Fruit fly (Drosophila melanogaster) S2 (cell line): ENCODE data around the gene Spc25.
A peak's percentile ranks its signal among the peaks of the same experiment; 100 is the strongest.

Source experiments
- CG8478 ChIP-seq: fragments of >200 bp; optimal IDR thresholded peaks from 2 replicates; lab custom pipeline; 2018
- CTCF ChIP-seq, 2 experiments: fragments of >200 bp; optimal IDR thresholded peaks; 2 replicates each; lab custom pipeline; 2018

The Spc25 gene

DNA sequence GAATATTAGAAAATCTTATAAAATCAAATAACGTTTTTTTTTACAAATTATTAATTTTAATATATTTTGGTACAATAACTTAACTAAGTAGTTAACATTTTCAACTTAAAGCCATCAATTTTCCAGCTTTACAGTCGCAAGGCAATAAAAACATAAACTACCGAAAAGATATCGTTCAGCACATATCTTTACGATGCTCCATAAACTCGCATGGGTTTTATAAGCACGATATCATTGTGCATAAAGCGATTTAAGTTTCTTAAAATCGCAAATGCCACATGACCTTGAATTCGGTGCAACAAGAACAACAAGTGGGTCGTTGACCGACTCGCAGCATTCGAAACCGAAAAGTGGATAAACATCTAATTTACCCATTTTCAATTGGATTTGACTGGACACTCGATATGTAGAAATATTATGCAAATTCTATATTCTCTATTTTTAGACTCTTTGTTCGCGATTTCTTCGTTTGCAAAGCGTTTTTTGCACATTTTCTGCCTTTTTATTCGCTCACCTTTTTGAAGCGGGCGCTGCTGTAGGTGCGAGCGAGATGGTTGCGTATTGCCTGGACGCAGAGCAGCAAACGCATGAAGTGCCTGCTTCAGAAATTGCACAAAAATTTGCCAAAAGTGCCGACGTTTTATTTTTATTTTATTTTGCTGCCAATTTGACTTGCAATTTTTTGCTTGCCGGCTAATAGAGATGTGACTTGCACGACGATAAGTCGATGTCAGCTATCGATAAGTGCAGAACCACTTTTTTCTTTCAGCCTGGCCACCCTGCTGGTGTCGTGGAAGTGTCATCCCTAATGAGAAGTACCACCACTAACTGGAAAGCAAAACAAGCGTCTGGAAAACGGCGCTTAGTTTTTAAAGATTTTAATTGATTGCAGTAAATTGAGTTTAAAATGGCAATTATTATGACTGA lies at the start of gene Spc25:
Spc25 (plus strand) TSS at position 817 of the 927 bp plus-strand sequence.
- peak; percentile 0 to 17 for TF ChIP-seq CTCF (optimal IDR thresholded peaks at IDR 0.05; lab: Kevin White, UChicago)
- no peak for TF ChIP-seq CG8478 (lab: Kevin White, UChicago)

DNA sequence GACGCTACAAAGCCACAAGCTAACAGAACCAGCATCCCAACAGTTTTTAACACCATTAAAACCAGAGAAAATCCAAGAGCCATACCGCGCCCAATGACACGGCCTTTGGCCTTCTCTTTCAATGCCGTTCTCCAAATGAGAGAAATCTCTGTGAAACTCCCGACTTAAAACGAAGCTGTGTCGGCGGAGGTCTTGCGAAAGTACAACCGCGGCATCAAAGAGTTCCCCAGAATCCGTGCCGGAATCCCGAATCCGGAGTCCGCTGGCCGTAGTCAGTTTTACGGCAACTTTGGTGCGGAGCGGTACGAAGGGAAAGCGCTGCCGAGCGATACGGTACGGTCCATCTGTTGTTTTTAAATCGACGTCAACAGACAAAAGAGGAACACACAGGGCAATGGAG lies 45.7 kb upstream of the Spc25 start, which contains the start of gene beat-Vb:
beat-Vb (plus strand) TSS at position 246 of the 400 bp plus-strand sequence.
- TF ChIP-seq CTCF (optimal IDR thresholded peaks at IDR 0.05; lab: Kevin White, UChicago) = no peak

DNA sequence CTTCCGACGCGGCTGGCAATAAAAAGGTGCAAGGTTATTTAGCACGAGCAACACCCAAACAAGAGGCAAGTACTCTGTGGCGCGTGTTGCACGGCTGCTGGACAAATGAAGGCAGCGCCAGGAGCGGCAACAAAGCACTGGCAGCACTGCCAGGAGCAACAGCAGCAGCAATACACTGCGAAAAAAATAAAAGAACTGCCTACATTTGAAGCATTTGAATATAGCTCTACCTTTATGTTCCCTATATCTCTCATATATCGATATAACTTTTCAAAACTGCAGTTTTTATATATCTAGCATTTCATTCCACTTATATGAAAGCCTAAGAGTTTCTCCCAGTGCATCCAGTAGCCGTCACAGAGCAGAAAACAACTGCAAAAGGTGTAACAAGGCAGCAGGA lies 4.2 kb upstream of the Spc25 start:
- TF ChIP-seq CTCF (optimal IDR thresholded peaks at IDR 0.05; lab: Kevin White, UChicago) = no peak
- no peak for TF ChIP-seq CG8478 (lab: Kevin White, UChicago)

DNA sequence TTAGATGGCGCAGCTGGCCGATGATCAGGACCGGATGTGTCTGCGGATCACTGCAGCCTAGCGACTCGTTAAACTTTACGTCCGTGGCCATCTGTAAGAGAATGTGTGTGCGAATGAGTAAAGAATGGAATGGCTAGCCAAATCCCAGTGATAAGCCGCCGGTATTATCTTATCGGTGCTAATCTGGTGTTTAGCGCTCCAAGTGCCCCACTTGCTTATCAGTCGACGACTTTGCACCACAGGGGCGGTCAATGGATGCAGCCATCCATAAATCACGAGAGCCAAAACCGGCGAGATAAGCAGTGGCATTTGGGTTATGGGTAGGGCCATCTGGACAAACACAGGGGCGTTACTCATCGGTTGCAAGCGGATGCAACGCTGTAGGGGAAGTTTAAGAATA lies 1.3 kb upstream of the Spc25 start:
- no peak for TF ChIP-seq CG8478 (lab: Kevin White, UChicago)
- TF ChIP-seq CTCF (optimal IDR thresholded peaks at IDR 0.05; lab: Kevin White, UChicago) = no peak

DNA sequence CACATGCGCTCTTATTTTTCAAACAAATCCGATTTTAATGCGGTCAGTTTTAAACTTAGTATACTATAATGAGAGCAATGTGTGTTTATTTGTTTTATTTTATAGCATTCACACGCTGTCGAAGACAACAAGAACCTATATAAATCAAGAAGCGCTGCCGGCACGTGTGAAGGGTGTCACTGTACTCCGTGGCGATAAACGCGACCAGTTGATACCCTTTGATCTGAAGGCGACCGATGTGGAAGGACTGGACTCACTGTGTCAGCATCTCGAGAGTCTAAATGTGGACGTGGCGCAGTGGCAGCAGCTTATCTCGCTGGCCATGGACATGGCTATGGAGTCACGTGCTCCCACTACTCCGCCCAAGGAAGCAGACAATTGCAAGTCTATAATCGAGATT lies 1.1 kb downstream of the Spc25 start:
- TF ChIP-seq CTCF (optimal IDR thresholded peaks at IDR 0.05; lab: Kevin White, UChicago) = no peak
- no peak for TF ChIP-seq CG8478 (lab: Kevin White, UChicago)

DNA sequence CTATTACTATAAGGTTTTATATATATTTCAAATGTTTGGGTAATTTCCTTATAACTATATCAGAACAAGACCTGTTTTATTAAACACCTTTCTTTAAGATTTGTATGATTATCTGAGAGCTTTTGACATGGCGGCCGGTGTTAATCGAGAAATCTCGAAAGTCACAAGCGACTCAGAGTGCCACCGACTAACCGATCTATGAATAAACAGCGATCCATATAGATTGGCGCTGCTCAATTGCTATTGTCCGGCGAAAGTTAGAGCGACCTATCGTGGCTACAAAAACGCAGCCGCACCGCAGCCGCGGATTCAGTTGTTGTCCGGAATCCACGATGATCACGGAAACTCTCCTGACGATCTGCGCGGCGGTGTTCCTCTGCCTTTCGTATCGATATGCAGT lies 1.9 kb downstream of the Spc25 start, which contains the start of gene Cyp304a1:
Cyp304a1 (plus strand) TSS at position 301 of the 400 bp plus-strand sequence.
- TF ChIP-seq CTCF (optimal IDR thresholded peaks at IDR 0.05; lab: Kevin White, UChicago) (no peak), CG8478 (lab: Kevin White, UChicago) (no peak)

DNA sequence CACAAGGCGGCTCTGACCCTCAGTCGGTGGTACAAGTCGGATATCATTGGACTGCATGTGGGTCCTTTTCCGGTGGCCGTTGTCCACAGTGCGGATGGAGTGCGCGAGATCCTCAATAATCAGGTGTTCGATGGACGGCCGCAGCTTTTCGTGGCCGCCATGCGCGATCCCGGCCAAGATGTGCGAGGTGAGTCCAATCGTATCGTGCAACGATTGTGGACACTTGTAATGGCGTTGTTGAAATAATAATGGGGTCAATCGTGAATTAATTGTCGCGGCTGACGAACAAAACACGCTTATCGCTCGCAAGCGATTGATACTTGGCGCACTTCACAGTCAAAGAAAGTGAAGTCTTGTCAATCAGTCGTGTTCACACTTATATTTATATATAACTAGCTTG lies 2.5 kb downstream of the Spc25 start:
- TF ChIP-seq CG8478 (lab: Kevin White, UChicago) (no peak), CTCF (optimal IDR thresholded peaks at IDR 0.05; lab: Kevin White, UChicago) (no peak)

DNA sequence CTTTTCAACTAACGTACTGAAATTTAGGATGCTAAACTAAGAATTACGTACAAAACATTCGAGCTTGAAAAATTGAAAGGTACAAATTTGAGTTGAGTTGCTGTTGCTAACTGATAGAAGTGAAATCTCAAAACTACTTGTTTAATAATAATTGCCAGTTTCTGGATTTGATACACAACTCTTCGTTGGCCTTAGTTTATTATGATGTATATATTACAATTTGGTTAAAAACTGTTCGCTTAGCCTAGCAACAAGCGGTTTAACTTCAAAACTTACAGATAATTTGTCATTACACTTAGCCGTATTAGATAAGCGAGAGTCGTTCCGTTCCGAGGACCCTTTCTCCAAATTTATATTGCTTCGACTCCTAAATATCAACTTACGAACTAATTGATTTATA lies 6.1 kb downstream of the Spc25 start, which contains the start of the genes CG14384 and grsm:
CG14384 (minus strand) TSS at position 101 of the 400 bp plus-strand sequence.
grsm (minus strand) TSS at position 101 of the 400 bp plus-strand sequence.
- TF ChIP-seq CTCF (optimal IDR thresholded peaks at IDR 0.05; lab: Kevin White, UChicago) (no peak), CG8478 (lab: Kevin White, UChicago) (no peak)

DNA sequence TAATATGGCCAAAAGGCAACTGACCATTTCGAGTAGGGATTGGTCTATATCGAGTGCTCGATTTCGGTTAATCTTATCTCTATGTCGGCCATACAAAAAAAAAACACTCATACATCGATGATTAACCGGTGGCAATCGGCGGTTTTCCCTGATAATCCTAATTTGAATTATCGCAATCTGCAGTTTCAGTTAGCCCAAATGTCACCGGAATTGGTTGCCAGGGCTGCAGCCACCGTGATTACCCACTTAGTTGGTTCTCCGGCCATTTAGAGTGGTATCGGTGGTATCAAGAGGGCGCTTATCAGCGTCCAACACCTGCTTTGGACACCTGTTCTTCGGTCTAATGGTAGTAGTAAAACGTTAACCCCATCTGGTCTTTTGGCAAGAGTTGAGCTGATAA lies 10.6 kb downstream of the Spc25 start:
- no peak for TF ChIP-seq CG8478 (lab: Kevin White, UChicago)
- TF ChIP-seq CTCF (optimal IDR thresholded peaks at IDR 0.05; lab: Kevin White, UChicago) = no peak

DNA sequence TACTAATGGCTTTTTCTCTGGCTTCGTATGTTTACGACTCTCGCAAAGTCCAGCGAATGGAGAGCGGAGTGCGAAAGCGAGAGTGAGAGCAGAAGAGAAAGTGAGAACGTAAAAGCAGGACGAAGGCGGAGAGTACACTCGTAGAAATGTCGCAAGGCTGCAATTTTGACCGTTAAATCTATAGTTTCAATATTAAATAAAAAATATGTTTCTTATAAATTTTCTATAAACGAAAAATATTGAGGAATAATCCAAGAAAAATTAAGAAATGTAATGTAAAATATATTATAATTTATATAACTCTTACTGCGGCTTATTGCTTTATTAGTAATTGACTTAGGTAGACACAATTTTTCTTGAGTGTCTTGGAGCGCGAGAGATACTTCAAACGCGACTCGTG lies 12.9 kb downstream of the Spc25 start:
- TF ChIP-seq CG8478 (lab: Kevin White, UChicago) (no peak), CTCF (optimal IDR thresholded peaks at IDR 0.05; lab: Kevin White, UChicago) (no peak)

DNA sequence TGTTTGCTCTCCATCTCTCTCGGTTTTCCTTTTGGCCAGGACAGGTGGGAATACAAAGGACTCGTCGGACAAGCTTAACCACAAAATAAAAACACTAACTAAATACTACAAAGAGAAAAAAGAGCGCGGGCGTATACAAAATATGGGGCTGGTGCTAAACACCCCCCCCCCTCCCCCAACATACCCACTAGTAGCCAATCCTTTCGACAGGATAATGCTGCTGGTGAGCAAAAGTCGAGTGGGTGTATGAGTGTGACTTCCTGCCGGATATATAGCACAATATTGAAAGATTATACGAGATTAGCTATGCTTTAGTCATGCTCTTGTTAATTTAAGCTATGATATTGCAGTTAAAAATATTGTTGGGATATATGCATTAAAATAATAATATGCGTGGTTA lies 13.7 kb downstream of the Spc25 start:
- no peak for TF ChIP-seq CG8478 (lab: Kevin White, UChicago)
- no peak for TF ChIP-seq CTCF (optimal IDR thresholded peaks at IDR 0.05; lab: Kevin White, UChicago)

DNA sequence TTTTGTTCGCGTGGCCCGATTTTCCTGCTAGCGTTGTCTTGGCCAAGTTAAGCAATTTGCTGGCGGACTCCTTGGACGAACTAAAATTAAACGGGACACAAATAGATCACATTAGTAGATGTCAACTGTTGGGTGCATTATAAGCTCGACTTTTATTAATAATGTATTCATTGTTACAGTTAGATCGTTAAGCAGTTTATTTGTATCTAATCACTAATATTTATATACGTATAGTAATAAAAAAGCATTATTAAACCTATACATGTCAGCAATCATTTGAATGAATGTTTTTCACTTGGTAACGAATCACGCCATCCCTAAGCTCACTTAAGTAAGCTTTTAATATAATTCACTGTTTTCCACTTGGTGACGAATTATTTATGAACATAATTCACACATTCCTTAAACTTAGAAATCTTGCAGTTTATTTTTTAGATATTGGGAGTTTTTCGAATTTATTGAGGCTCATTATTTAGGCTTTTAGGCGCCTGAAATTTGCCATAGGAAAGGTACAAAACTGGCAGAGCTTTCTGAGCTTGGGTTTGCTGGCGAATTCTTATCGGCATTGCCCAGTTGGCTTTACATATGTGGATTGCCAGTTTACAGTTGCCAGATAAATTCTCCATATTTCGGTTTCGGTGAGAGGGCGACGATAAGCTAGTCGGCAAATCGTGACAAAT lies 16.0 kb downstream of the Spc25 start, which contains the start of the genes CG7381 and CG7091:
CG7381 (minus strand) TSS at position 101 of the 680 bp plus-strand sequence.
CG7091 (plus strand) TSS at position 630 of the 680 bp plus-strand sequence.
- TF ChIP-seq CG8478 (lab: Kevin White, UChicago) (no peak), CTCF (optimal IDR thresholded peaks at IDR 0.05; lab: Kevin White, UChicago) (no peak)

DNA sequence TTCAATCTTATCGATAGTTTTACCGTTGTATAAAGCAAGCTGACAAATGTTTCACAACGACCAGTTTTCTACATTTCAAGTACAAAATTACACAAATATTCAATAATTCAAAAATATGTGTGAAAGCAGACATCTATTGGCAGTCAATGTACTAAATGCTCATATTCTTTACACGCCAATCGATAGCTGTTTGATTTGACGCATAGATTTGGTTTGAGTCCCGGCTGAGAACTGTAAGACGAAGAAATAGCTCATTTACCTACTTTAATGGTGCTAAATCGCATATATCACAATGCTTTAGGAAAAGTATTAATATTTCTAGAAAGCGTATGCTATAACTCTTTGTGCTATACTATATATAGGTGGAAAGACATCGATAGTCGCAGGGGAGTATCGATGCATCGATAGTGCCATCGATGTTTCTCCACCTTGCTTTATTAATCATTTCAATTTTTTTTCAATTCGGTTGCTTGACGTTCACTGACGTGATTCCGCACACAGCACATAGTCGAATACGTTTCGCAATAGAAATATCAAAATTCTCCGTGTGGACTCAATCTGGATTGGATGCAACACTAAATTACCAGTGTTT lies 19.2 kb downstream of the Spc25 start, which contains the start of gene Paip2:
Paip2 (plus strand) TSS at position 165 of the 592 bp plus-strand sequence.
- TF ChIP-seq CG8478 (lab: Kevin White, UChicago) (no peak), CTCF (optimal IDR thresholded peaks at IDR 0.05; lab: Kevin White, UChicago) (peak; percentile 84 to 86)
